Fruit fly (Drosophila melanogaster) whole organism, embryonic: ENCODE measurements around the gene FoxL1.

ENCODE experiments used
- ATbp ChIP-seq: fragments of 200-800 bp; sonication (Bioruptor generic); optimal IDR thresholded peaks from 2 replicates; lab custom pipeline; 2017; ENCODE audit warnings: missing biosample characterization, mild to moderate bottlenecking, missing genetic modification characterization, missing genetic modification reagents
- Ada2b ChIP-seq: fragments of 200-800 bp; sonication (Bioruptor generic); IDR thresholded peaks from 2 replicates; pipeline ENCODE4 v1.3.6; 2022; ENCODE audit warnings: missing biosample characterization, missing genetic modification characterization
- Atf6 ChIP-seq: fragments of 200-800 bp; sonication (Bioruptor generic); IDR thresholded peaks from 2 replicates; pipeline ENCODE4 v1.3.6; 2022; ENCODE audit warnings: missing biosample characterization, missing genetic modification characterization
- Awh ChIP-seq: fragments of 200-800 bp; sonication (Bioruptor generic); IDR thresholded peaks from 2 replicates; pipeline ENCODE4, ENCODE4 v1.3.6; 2022; ENCODE audit warnings: missing biosample characterization, missing genetic modification characterization
- Blimp-1 ChIP-seq: fragments of 200-800 bp; sonication (Bioruptor generic); optimal IDR thresholded peaks from 3 replicates; lab custom pipeline; 2018; ENCODE audit warnings: missing biosample characterization, missing genetic modification characterization, mild to moderate bottlenecking, moderate library complexity, missing genetic modification reagents
- C15 ChIP-seq: fragments of 200-800 bp; sonication (Bioruptor generic); IDR thresholded peaks from 3 replicates; pipeline ENCODE4 v1.3.6; 2022; ENCODE audit warnings: missing biosample characterization, missing genetic modification characterization
- CG10267 ChIP-seq: fragments of 200-800 bp; sonication (Bioruptor generic); optimal IDR thresholded peaks from 2 replicates; lab custom pipeline; 2018; ENCODE audit warnings: missing biosample characterization, mild to moderate bottlenecking, missing genetic modification characterization, moderate library complexity
- CG10321 ChIP-seq: fragments of 200-800 bp; sonication (Bioruptor generic); IDR thresholded peaks from 2 replicates; pipeline ENCODE4 v1.3.6; 2022; ENCODE audit warnings: missing biosample characterization, missing genetic modification characterization
- CG10366 ChIP-seq: fragments of 200-800 bp; sonication (Bioruptor generic); IDR thresholded peaks from 2 replicates; pipeline ENCODE4 v1.3.6; 2022; ENCODE audit warnings: missing biosample characterization, missing genetic modification characterization
- CG11085 ChIP-seq: fragments of 200-800 bp; sonication (Bioruptor generic); IDR thresholded peaks from 2 replicates; pipeline ENCODE4 v1.3.6; 2022; ENCODE audit warnings: missing biosample characterization, missing genetic modification characterization
- CG12299 ChIP-seq: fragments of 200-800 bp; sonication (Bioruptor generic); optimal IDR thresholded peaks from 2 replicates; lab custom pipeline; 2018; ENCODE audit warnings: missing biosample characterization, mild to moderate bottlenecking, missing genetic modification characterization
- CG13424 ChIP-seq: fragments of 200-800 bp; sonication (Bioruptor generic); optimal IDR thresholded peaks from 2 replicates; lab custom pipeline; 2019; ENCODE audit warnings: missing biosample characterization, mild to moderate bottlenecking, missing genetic modification characterization, moderate library complexity
- CG14965 ChIP-seq: fragments of 200-800 bp; sonication (Bioruptor generic); optimal IDR thresholded peaks from 2 replicates; lab custom pipeline; 2016; ENCODE audit warnings: missing biosample characterization, missing genetic modification characterization, borderline replicate concordance
- CG15073 ChIP-seq: fragments of 200-800 bp; sonication (Bioruptor generic); optimal IDR thresholded peaks from 2 replicates; lab custom pipeline; 2016; ENCODE audit warnings: missing biosample characterization, missing genetic modification characterization
- CG1647 ChIP-seq: fragments of 200-800 bp; sonication (Bioruptor generic); optimal IDR thresholded peaks from 3 replicates; lab custom pipeline; 2016; ENCODE audit warnings: missing biosample characterization, missing genetic modification characterization
- CG17186 ChIP-seq: fragments of 200-800 bp; sonication (Bioruptor generic); optimal IDR thresholded peaks from 3 replicates; lab custom pipeline; 2017; ENCODE audit warnings: missing biosample characterization, missing genetic modification reagents, missing genetic modification characterization
- CG17568 ChIP-seq: fragments of 200-800 bp; sonication (Bioruptor generic); optimal IDR thresholded peaks from 2 replicates; lab custom pipeline; 2018; ENCODE audit warnings: missing biosample characterization, mild to moderate bottlenecking, missing genetic modification characterization, moderate library complexity
- CG17912 ChIP-seq: fragments of 200-800 bp; sonication (Bioruptor generic); optimal IDR thresholded peaks from 2 replicates; lab custom pipeline; 2018; ENCODE audit warnings: missing biosample characterization, mild to moderate bottlenecking, missing genetic modification characterization
- CG1832 ChIP-seq: fragments of 200-800 bp; sonication (Bioruptor generic); optimal IDR thresholded peaks from 2 replicates; lab custom pipeline; 2017; ENCODE audit warnings: missing biosample characterization, mild to moderate bottlenecking, missing genetic modification characterization, inconsistent platforms
- CG3163 ChIP-seq: fragments of 200-800 bp; sonication (Bioruptor generic); optimal IDR thresholded peaks from 3 replicates; lab custom pipeline; 2016; ENCODE audit warnings: missing biosample characterization, missing genetic modification characterization
- CG4617 ChIP-seq: fragments of 200-800 bp; sonication (Bioruptor generic); optimal IDR thresholded peaks from 3 replicates; lab custom pipeline; 2016; ENCODE audit warnings: missing biosample characterization, missing genetic modification characterization, borderline replicate concordance
- CG4854 ChIP-seq: fragments of 200-800 bp; sonication (Bioruptor generic); optimal IDR thresholded peaks from 2 replicates; lab custom pipeline; 2016; ENCODE audit warnings: missing biosample characterization, missing genetic modification characterization, inconsistent platforms
- CG6175 ChIP-seq: fragments of 200-800 bp; sonication (Bioruptor generic); IDR thresholded peaks from 3 replicates; pipeline ENCODE4 v1.3.6; 2022; ENCODE audit warnings: missing biosample characterization, missing genetic modification characterization
- CG8359 ChIP-seq: fragments of 200-800 bp; sonication (Bioruptor generic); optimal IDR thresholded peaks from 2 replicates; lab custom pipeline; 2017; ENCODE audit warnings: missing biosample characterization, mild to moderate bottlenecking, missing genetic modification characterization, borderline replicate concordance
- CG8478 ChIP-seq: fragments of >200 bp; optimal IDR thresholded peaks from 2 replicates; lab custom pipeline; 2018
- CG8924 ChIP-seq: fragments of 200-800 bp; optimal IDR thresholded peaks from 3 replicates; lab custom pipeline; 2019; ENCODE audit warnings: missing biosample characterization, mild to moderate bottlenecking, missing genetic modification characterization, moderate library complexity
- CG9215 ChIP-seq: fragments of 200-800 bp; sonication (Bioruptor generic); IDR thresholded peaks from 2 replicates; pipeline ENCODE4 v1.3.6; 2022; ENCODE audit warnings: missing biosample characterization, missing genetic modification characterization
- CrebB ChIP-seq: fragments of 200-800 bp; sonication (Bioruptor generic); optimal IDR thresholded peaks from 3 replicates; lab custom pipeline; 2018; ENCODE audit warnings: missing biosample characterization, mild to moderate bottlenecking, missing genetic modification characterization
- Elba2 ChIP-seq: fragments of 200-800 bp; sonication (Bioruptor generic); optimal IDR thresholded peaks from 3 replicates; lab custom pipeline; 2016; ENCODE audit warnings: missing biosample characterization, missing genetic modification characterization
- Ets65A ChIP-seq: fragments of 200-800 bp; sonication (Bioruptor generic); peaks from one replicate; lab custom pipeline; 2016; ENCODE audit warnings: missing biosample characterization, missing genetic modification characterization
- Kr ChIP-seq: fragments of 200-800 bp; sonication (Bioruptor generic); optimal IDR thresholded peaks from 2 replicates; lab custom pipeline; 2017; ENCODE audit warnings: missing biosample characterization, mild to moderate bottlenecking, missing genetic modification characterization
- Lpt ChIP-seq: fragments of >200 bp; optimal IDR thresholded peaks from 2 replicates; lab custom pipeline; 2018; ENCODE audit warnings: missing biosample characterization, missing genetic modification characterization
- Myb ChIP-seq: fragments of 200-800 bp; sonication (Bioruptor generic); optimal IDR thresholded peaks from 2 replicates; lab custom pipeline; 2016; ENCODE audit warnings: missing biosample characterization, missing genetic modification characterization
- Nf-YB ChIP-seq: fragments of 200-800 bp; sonication (Bioruptor generic); optimal IDR thresholded peaks from 3 replicates; lab custom pipeline; 2019; ENCODE audit warnings: missing biosample characterization, mild to moderate bottlenecking, missing genetic modification characterization, moderate library complexity
- Opbp ChIP-seq: fragments of 200-800 bp; sonication (Bioruptor generic); IDR thresholded peaks from 3 replicates; pipeline ENCODE4 v1.3.6; 2022; ENCODE audit warnings: missing biosample characterization, missing genetic modification characterization; ENCODE audit not compliant: partially characterized antibody
- Side ChIP-seq: fragments of 200-800 bp; sonication (Bioruptor generic); optimal IDR thresholded peaks from 2 replicates; lab custom pipeline; 2016; ENCODE audit warnings: missing biosample characterization, missing genetic modification characterization
- ash1 ChIP-seq: fragments of 200-800 bp; sonication (Bioruptor generic); optimal IDR thresholded peaks from 2 replicates; lab custom pipeline; 2018; ENCODE audit warnings: missing biosample characterization, mild to moderate bottlenecking, missing genetic modification characterization
- ci ChIP-seq: fragments of 200-800 bp; sonication (Bioruptor generic); IDR thresholded peaks from 3 replicates; pipeline ENCODE4 v1.3.6; 2022; ENCODE audit warnings: missing biosample characterization, missing genetic modification characterization
- crol ChIP-seq: fragments of 200-800 bp; sonication (Bioruptor generic); IDR thresholded peaks from 2 replicates; pipeline ENCODE4 v1.3.6; 2022; ENCODE audit warnings: missing biosample characterization, missing genetic modification characterization
- dati ChIP-seq: fragments of 200-800 bp; sonication (Bioruptor generic); IDR thresholded peaks from 2 replicates; pipeline ENCODE4 v1.3.6; 2022; ENCODE audit warnings: missing biosample characterization, missing genetic modification characterization
- gro ChIP-seq: fragments of 200-800 bp; sonication (Bioruptor generic); optimal IDR thresholded peaks from 2 replicates; lab custom pipeline; 2016; ENCODE audit warnings: missing biosample characterization, missing genetic modification characterization
- hbn ChIP-seq: fragments of 200-800 bp; sonication (Bioruptor generic); IDR thresholded peaks from 2 replicates; pipeline ENCODE4 v1.3.6; 2022; ENCODE audit warnings: missing biosample characterization, missing genetic modification characterization; ENCODE audit not compliant: partially characterized antibody
- hth ChIP-seq: fragments of >200 bp; optimal IDR thresholded peaks from 2 replicates; lab custom pipeline; 2017; ENCODE audit warnings: inconsistent platforms
- ken ChIP-seq: fragments of 200-800 bp; sonication (Bioruptor generic); IDR thresholded peaks from 3 replicates; pipeline ENCODE4 v1.3.6; 2022; ENCODE audit warnings: missing biosample characterization, missing genetic modification characterization
- lab ChIP-seq: fragments of 200-800 bp; sonication (Bioruptor generic); optimal IDR thresholded peaks from 3 replicates; lab custom pipeline; 2017; ENCODE audit warnings: missing biosample characterization, missing genetic modification characterization, mild to moderate bottlenecking, moderate library complexity, missing genetic modification reagents
- nmo ChIP-seq: fragments of 200-800 bp; sonication (Bioruptor generic); optimal IDR thresholded peaks from 2 replicates; lab custom pipeline; 2018; ENCODE audit warnings: missing biosample characterization, mild to moderate bottlenecking, missing genetic modification characterization, moderate library complexity
- pan ChIP-seq, 4 experiments: fragments of >200 bp in 3 of 4; fragments of 200-800 bp in 1 of 4; sonication (Bioruptor generic) in 1 of 4; optimal IDR thresholded peaks in 3 of 4; IDR thresholded peaks in 1 of 4; 2 replicates each; pipeline versions ENCODE4 v1.3.6 to Lab custom; 2017 to 2022; ENCODE audit warnings: missing biosample characterization in 2 of 4, missing genetic modification characterization in 2 of 4, mixed read lengths in 1 of 4
- repo ChIP-seq: fragments of 200-800 bp; sonication (Bioruptor generic); optimal IDR thresholded peaks from 2 replicates; lab custom pipeline; 2016; ENCODE audit warnings: missing biosample characterization, missing genetic modification characterization
- sisA ChIP-seq: fragments of 200-800 bp; sonication (Bioruptor generic); IDR thresholded peaks from 2 replicates; pipeline ENCODE4 v1.3.6; 2022; ENCODE audit warnings: missing biosample characterization, missing genetic modification characterization
- tap ChIP-seq: fragments of 200-800 bp; optimal IDR thresholded peaks from 3 replicates; lab custom pipeline; 2019; ENCODE audit warnings: missing biosample characterization, mild to moderate bottlenecking, missing genetic modification characterization, moderate library complexity
- yki ChIP-seq: fragments of >200 bp; optimal IDR thresholded peaks from 3 replicates; lab custom pipeline; 2018

Gene FoxL1

dm6 chr3L:3970372-3971031 is 48.2 kb upstream of the FoxL1 start (continued):
- no peak for TF ChIP-seq Ada2b (GFP tag; lab: Robert Waterston, UW)
- TF ChIP-seq CG1832 (GFP tag; lab: Kevin White, UChicago), result no peak
- TF ChIP-seq CrebB (tag; lab: Kevin White, UChicago), result no peak
- TF ChIP-seq CG10366 (GFP tag; lab: Robert Waterston, UW), result peak; percentile 53
- TF ChIP-seq ken (GFP tag; lab: Robert Waterston, UW), result no peak
- no peak for TF ChIP-seq CG1647 (GFP tag; lab: Kevin White, UChicago)
- no peak for TF ChIP-seq Nf-YB (GFP tag; lab: Kevin White, UChicago)
- no peak for TF ChIP-seq Elba2
- no peak for TF ChIP-seq Kr (GFP tag; lab: Kevin White, UChicago)
- no peak for TF ChIP-seq CG10321 (GFP tag; lab: Robert Waterston, UW)
- TF ChIP-seq Myb (GFP tag; lab: Kevin White, UChicago), result no peak
- peak; percentile 17 for TF ChIP-seq CG10267 (tag; lab: Kevin White, UChicago)
- no peak for TF ChIP-seq CG17912
- no peak for TF ChIP-seq hbn
- peak; percentile 73; the same call in 2 of the 3 replicates for TF ChIP-seq ci
- no peak for TF ChIP-seq CG4617 (GFP tag; lab: Kevin White, UChicago)
- TF ChIP-seq CG6175 (GFP tag; lab: Robert Waterston, UW), result no peak
- TF ChIP-seq CG13424, result peak; percentile 57
- no peak for TF ChIP-seq CG17186 (GFP tag; lab: Kevin White, UChicago)
- no peak for TF ChIP-seq CG4854 (GFP tag; lab: Kevin White, UChicago)
- TF ChIP-seq hth (lab: Kevin White, UChicago), result no peak
- no peak for TF ChIP-seq CG3163
- TF ChIP-seq Side (GFP tag; lab: Kevin White, UChicago), result no peak
- TF ChIP-seq CG15073, result no peak
- TF ChIP-seq Lpt (GFP tag; lab: Kevin White, UChicago), result no peak
- no peak for TF ChIP-seq CG8359
- no peak; the same call in 1 of the 2 replicates for TF ChIP-seq CG9215
- no peak for TF ChIP-seq crol (GFP tag; lab: Robert Waterston, UW)
- peak; percentile 6 for TF ChIP-seq gro
- TF ChIP-seq tap (tag; lab: Kevin White, UChicago), result peak; percentile 28
- TF ChIP-seq sisA (GFP tag; lab: Robert Waterston, UW), result 0 out of 2 replicates have a peak, but pooled peaks have one; percentile 7
- TF ChIP-seq Opbp, result no peak
- no peak for TF ChIP-seq repo
- TF ChIP-seq C15 (GFP tag; lab: Robert Waterston, UW), result no peak
- no peak for TF ChIP-seq CG17568 (GFP tag; lab: Kevin White, UChicago)
- peak; percentile 37 for TF ChIP-seq Blimp-1 (GFP tag; lab: Kevin White, UChicago)
- no peak for TF ChIP-seq CG12299 (tag; lab: Kevin White, UChicago)
- TF ChIP-seq yki (lab: Kevin White, UChicago), result no peak
- no peak for TF ChIP-seq ash1 (GFP tag; lab: Kevin White, UChicago)
- peak; percentile 24 for TF ChIP-seq ATbp (GFP tag; lab: Kevin White, UChicago)
- peak; percentile 77 for TF ChIP-seq lab (GFP tag; lab: Kevin White, UChicago)
- TF ChIP-seq CG14965 (GFP tag; lab: Kevin White, UChicago), result no peak
- TF ChIP-seq CG8924, result peak; percentile 38
- no peak for TF ChIP-seq Awh
- no peak for TF ChIP-seq pan (optimal IDR thresholded peaks at IDR 0.05; lab: Kevin White, UChicago)
- peak in 1 of 2 experiments; percentile 50 for TF ChIP-seq pan (GFP tag; optimal IDR thresholded peaks at IDR 0.05 in 1 of 2, IDR thresholded peaks at IDR 0.05 in 1 of 2)
- TF ChIP-seq Atf6 (GFP tag; lab: Robert Waterston, UW), result peak; percentile 44; the same call in 1 of the 2 replicates
- peak; percentile 41 for TF ChIP-seq nmo
- no peak for TF ChIP-seq CG8478 (lab: Kevin White, UChicago)
- TF ChIP-seq Ets65A (GFP tag; lab: Kevin White, UChicago), result peak; percentile 92
- no peak for TF ChIP-seq CG11085 (GFP tag; lab: Robert Waterston, UW)
- no peak for TF ChIP-seq dati (GFP tag; lab: Robert Waterston, UW)
